Worm (Caenorhabditis elegans) whole organism, late embryonic: ENCODE results near the gene manf-1.

ENCODE experiments used
- C08G9.2 ChIP-seq: sonication (generic microtip); optimal IDR thresholded peaks from 2 replicates; lab custom pipeline; 2016; ENCODE audit warnings: mild to moderate bottlenecking, missing genetic modification characterization, moderate library complexity, missing compliant biosample characterization
- K09A11.1 ChIP-seq: sonication (generic microtip); optimal IDR thresholded peaks from 2 replicates; lab custom pipeline; 2017; ENCODE audit warnings: antibody characterized with exemption, mild to moderate bottlenecking, missing genetic modification characterization, missing compliant biosample characterization; ENCODE audit not compliant: insufficient read depth
- ama-1 ChIP-seq: fragments of 150-350 bp; optimal IDR thresholded peaks from 2 replicates; lab custom pipeline; 2014
- ceh-18 ChIP-seq: sonication (generic microtip); optimal IDR thresholded peaks from 2 replicates; lab custom pipeline; 2016; ENCODE audit warnings: missing genetic modification characterization, missing compliant biosample characterization
- ceh-30 ChIP-seq: fragments of 150-350 bp; optimal IDR thresholded peaks from 2 replicates; lab custom pipeline; 2014; ENCODE audit warnings: missing biosample characterization, missing genetic modification characterization
- ceh-31 ChIP-seq: sonication (generic microtip); optimal IDR thresholded peaks from 2 replicates; lab custom pipeline; 2016; ENCODE audit warnings: missing genetic modification characterization, missing compliant biosample characterization
- ceh-34 ChIP-seq: sonication (generic microtip); optimal IDR thresholded peaks from 2 replicates; lab custom pipeline; 2016; ENCODE audit warnings: mild to moderate bottlenecking, missing genetic modification characterization, missing compliant biosample characterization
- ceh-48 ChIP-seq: sonication (generic microtip); optimal IDR thresholded peaks from 2 replicates; lab custom pipeline; 2016; ENCODE audit warnings: missing genetic modification characterization, inconsistent platforms, missing compliant biosample characterization
- ceh-9 ChIP-seq: sonication (generic microtip); optimal IDR thresholded peaks from 2 replicates; lab custom pipeline; 2016; ENCODE audit warnings: mild to moderate bottlenecking, missing genetic modification characterization, inconsistent platforms, missing compliant biosample characterization
- dve-1 ChIP-seq: sonication (generic microtip); optimal IDR thresholded peaks from 2 replicates; lab custom pipeline; 2017; ENCODE audit warnings: antibody characterized with exemption, mild to moderate bottlenecking, missing genetic modification characterization, missing compliant biosample characterization
- eyg-1 ChIP-seq: sonication (generic microtip); optimal IDR thresholded peaks from 2 replicates; lab custom pipeline; 2016; ENCODE audit warnings: missing genotype, missing genetic modification characterization, missing compliant biosample characterization
- fkh-6 ChIP-seq: sonication (generic microtip); optimal IDR thresholded peaks from 2 replicates; lab custom pipeline; 2016; ENCODE audit warnings: missing genetic modification characterization, missing compliant biosample characterization
- hlh-13 ChIP-seq: fragments of 200-800 bp; sonication (Bioruptor generic); optimal IDR thresholded peaks from 2 replicates; lab custom pipeline; 2018; ENCODE audit warnings: mild to moderate bottlenecking, missing genetic modification characterization, missing compliant biosample characterization
- hlh-15 ChIP-seq: sonication (generic microtip); optimal IDR thresholded peaks from 2 replicates; lab custom pipeline; 2016; ENCODE audit warnings: missing genetic modification characterization, missing compliant biosample characterization
- hlh-6 ChIP-seq: sonication (generic microtip); optimal IDR thresholded peaks from 2 replicates; lab custom pipeline; 2016; ENCODE audit warnings: missing genotype, missing genetic modification characterization, missing compliant biosample characterization
- madf-2 ChIP-seq: sonication (generic microtip); optimal IDR thresholded peaks from 2 replicates; lab custom pipeline; 2017; ENCODE audit warnings: missing genetic modification characterization, missing compliant biosample characterization
- nfya-1 ChIP-seq: sonication (generic microtip); optimal IDR thresholded peaks from 2 replicates; lab custom pipeline; 2017; ENCODE audit warnings: missing genetic modification characterization, mild to moderate bottlenecking, missing compliant biosample characterization, antibody characterized with exemption, moderate library complexity
- pag-3 ChIP-seq: sonication (generic microtip); optimal IDR thresholded peaks from 2 replicates; lab custom pipeline; 2016; ENCODE audit warnings: missing compliant biosample characterization, missing genetic modification characterization, borderline replicate concordance
- pha-4 ChIP-seq: fragments of 150-350 bp; optimal IDR thresholded peaks from 2 replicates; lab custom pipeline; 2018; ENCODE audit warnings: missing biosample characterization, missing genetic modification reagents, missing genetic modification characterization
- rnt-1 ChIP-seq: sonication (generic microtip); optimal IDR thresholded peaks from 2 replicates; lab custom pipeline; 2016; ENCODE audit warnings: missing genetic modification characterization, missing compliant biosample characterization
- sdc-2 ChIP-seq: sonication (generic microtip); optimal IDR thresholded peaks from 2 replicates; lab custom pipeline; 2016; ENCODE audit warnings: missing genotype, missing genetic modification characterization, missing compliant biosample characterization
- sox-2 ChIP-seq: fragments of 200-800 bp; sonication (Bioruptor generic); IDR thresholded peaks from 2 replicates; pipeline ENCODE4 v1.3.6; 2022; ENCODE audit warnings: missing genetic modification reagents, missing genetic modification characterization, missing compliant biosample characterization
- sox-4 ChIP-seq: sonication (generic microtip); optimal IDR thresholded peaks from 2 replicates; lab custom pipeline; 2017; ENCODE audit warnings: mild to moderate bottlenecking, missing genetic modification characterization, inconsistent platforms, missing compliant biosample characterization
- tbx-2 ChIP-seq: sonication (generic microtip); optimal IDR thresholded peaks from 2 replicates; lab custom pipeline; 2016; ENCODE audit warnings: missing genetic modification characterization, missing compliant biosample characterization
- ttx-3 ChIP-seq: sonication (generic microtip); optimal IDR thresholded peaks from 2 replicates; lab custom pipeline; 2016; ENCODE audit warnings: missing genetic modification reagents, missing genetic modification characterization, missing compliant biosample characterization
- unc-3 ChIP-seq, 2 experiments: fragments of 200-800 bp in 1 of 2; sonication (Bioruptor generic) in 1 of 2; sonication (generic microtip) in 1 of 2; conservative IDR thresholded peaks in 1 of 2; optimal IDR thresholded peaks in 1 of 2; 2 replicates each; pipeline versions ENCODE4 v1.3.6 to Lab custom; 2016 to 2022; ENCODE audit warnings: missing compliant biosample characterization in 2 of 2, missing genetic modification characterization in 2 of 2, missing genetic modification reagents in 1 of 2
- unc-42 ChIP-seq: sonication (generic microtip); optimal IDR thresholded peaks from 2 replicates; lab custom pipeline; 2016; ENCODE audit warnings: missing genotype, missing genetic modification characterization, missing compliant biosample characterization
- unc-55 ChIP-seq: sonication (generic microtip); optimal IDR thresholded peaks from 2 replicates; lab custom pipeline; 2017; ENCODE audit warnings: missing biosample characterization, missing genetic modification reagents, missing genetic modification characterization
- unc-86 ChIP-seq: sonication (generic microtip); optimal IDR thresholded peaks from 2 replicates; lab custom pipeline; 2016; ENCODE audit warnings: missing genetic modification characterization, missing compliant biosample characterization

The manf-1 gene

ce11 chrIV:2928409-2928808, at the start of gene manf-1:
Gene manf-1 (minus strand): TSS chrIV:2928421.
- TF ChIP-seq ceh-31 (tag; lab: Kevin White, UChicago), result peak; percentile 11
- TF ChIP-seq ceh-30 (tag; lab: Kevin White, UChicago), result peak; percentile 11
- TF ChIP-seq nfya-1, result peak; percentile 26
- TF ChIP-seq hlh-13 (GFP tag; lab: Kevin White, UChicago), result no peak

- TF ChIP-seq C08G9.2 (tag; lab: Kevin White, UChicago) (peak; percentile 12), rnt-1 (tag; lab: Kevin White, UChicago) (no peak), hlh-15 (no peak)
Measured at ce11 chrIV:2971060-2971459, 42.8 kb upstream of the manf-1 start.

- TF ChIP-seq unc-86 (no peak), ama-1 (lab: Kevin White, UChicago) (no peak), ceh-34 (tag; lab: Kevin White, UChicago) (no peak), pha-4 (tag; lab: Kevin White, UChicago) (no peak), unc-55 (GFP tag; lab: Kevin White, UChicago) (no peak)
- TF ChIP-seq, all 69 proteins: peak for 0
Measured at ce11 chrIV:2969399-2969990, 41.3 kb upstream of the manf-1 start, which contains the start of gene Y54G2A.57. Gene Y54G2A.57 (plus strand): TSS chrIV:2969940.

ce11 chrIV:2966884-2967283, 38.7 kb upstream of the manf-1 start:
- no peak for TF ChIP-seq ceh-18 (tag; lab: Kevin White, UChicago)
- TF ChIP-seq tbx-2 (tag; lab: Kevin White, UChicago), result no peak
- TF ChIP-seq dve-1 (tag; lab: Kevin White, UChicago), result no peak
- TF ChIP-seq, all 69 proteins: peak for 0

- TF ChIP-seq madf-2 (tag; lab: Kevin White, UChicago) (no peak), ceh-18 (tag; lab: Kevin White, UChicago) (no peak), ceh-9 (tag; lab: Kevin White, UChicago) (no peak), C08G9.2 (tag; lab: Kevin White, UChicago) (no peak), pag-3 (no peak), pha-4 (tag; lab: Kevin White, UChicago) (no peak), sox-4 (tag; lab: Kevin White, UChicago) (no peak), K09A11.1 (tag; lab: Kevin White, UChicago) (no peak), ttx-3 (tag; lab: Kevin White, UChicago) (no peak), unc-42 (tag; lab: Kevin White, UChicago) (no peak)
Measured at ce11 chrIV:2960242-2960641, 32.0 kb upstream of the manf-1 start.

- TF ChIP-seq unc-42 (tag; lab: Kevin White, UChicago) (peak; percentile 29), hlh-13 (GFP tag; lab: Kevin White, UChicago) (no peak)
Measured at ce11 chrIV:2959798-2960197, 31.6 kb upstream of the manf-1 start, which contains the start of gene ser-6. Gene ser-6 (plus strand): TSS chrIV:2960098.

- no peak for TF ChIP-seq hlh-6
Measured at ce11 chrIV:2935194-2935593, 7.0 kb upstream of the manf-1 start.

ce11 chrIV:2931228-2931627, 3.0 kb upstream of the manf-1 start, which contains the start of gene samt-1:
Gene samt-1 (plus strand): TSS chrIV:2931403.
- no peak for TF ChIP-seq pag-3
- TF ChIP-seq eyg-1 (tag; lab: Kevin White, UChicago), result no peak
- no peak for TF ChIP-seq nfya-1
- no peak for TF ChIP-seq C08G9.2 (tag; lab: Kevin White, UChicago)
- no peak for TF ChIP-seq dve-1 (tag; lab: Kevin White, UChicago)
- TF ChIP-seq unc-3 (GFP tag; conservative IDR thresholded peaks at IDR 0.05; lab: Robert Waterston, UW), result no peak
- no peak for TF ChIP-seq unc-3 (tag; optimal IDR thresholded peaks at IDR 0.05; lab: Kevin White, UChicago)
- TF ChIP-seq sox-2 (GFP tag; lab: Robert Waterston, UW), result no peak
- TF ChIP-seq fkh-6 (tag; lab: Kevin White, UChicago), result no peak
- no peak for TF ChIP-seq unc-42 (tag; lab: Kevin White, UChicago)
- no peak for TF ChIP-seq sdc-2
- TF ChIP-seq ceh-48 (tag; lab: Kevin White, UChicago), result no peak
- TF ChIP-seq hlh-15, result no peak
